Worm (Caenorhabditis elegans) whole organism, late embryonic: ENCODE results near the gene gfi-3.

Experiments used
- K02D7.2 ChIP-seq: sonication (generic microtip); optimal IDR thresholded peaks from 2 replicates; lab custom pipeline; 2017; ENCODE audit warnings: mild to moderate bottlenecking, missing genetic modification characterization, missing compliant biosample characterization
- K09A11.1 ChIP-seq: sonication (generic microtip); optimal IDR thresholded peaks from 2 replicates; lab custom pipeline; 2017; ENCODE audit warnings: antibody characterized with exemption, mild to moderate bottlenecking, missing genetic modification characterization, missing compliant biosample characterization; ENCODE audit not compliant: insufficient read depth
- T23F11.4 ChIP-seq: fragments of 200-800 bp; sonication (Bioruptor generic); optimal IDR thresholded peaks from 2 replicates; lab custom pipeline; 2018; ENCODE audit warnings: mild to moderate bottlenecking, missing genetic modification characterization, missing compliant biosample characterization
- ceh-24 ChIP-seq: sonication (generic microtip); optimal IDR thresholded peaks from 2 replicates; lab custom pipeline; 2016; ENCODE audit warnings: mild to moderate bottlenecking, missing genetic modification characterization, missing compliant biosample characterization
- ceh-31 ChIP-seq: sonication (generic microtip); optimal IDR thresholded peaks from 2 replicates; lab custom pipeline; 2016; ENCODE audit warnings: missing genetic modification characterization, missing compliant biosample characterization
- ceh-45 ChIP-seq: fragments of 200-800 bp; sonication (Bioruptor generic); IDR thresholded peaks from 2 replicates; pipeline ENCODE4 v1.3.6; 2022; ENCODE audit warnings: missing genetic modification reagents, missing genetic modification characterization, missing compliant biosample characterization
- ceh-48 ChIP-seq: sonication (generic microtip); optimal IDR thresholded peaks from 2 replicates; lab custom pipeline; 2016; ENCODE audit warnings: missing genetic modification characterization, inconsistent platforms, missing compliant biosample characterization
- ceh-6 ChIP-seq: fragments of 200-800 bp; sonication (Bioruptor generic); optimal IDR thresholded peaks from 2 replicates; lab custom pipeline; 2018; ENCODE audit warnings: mild to moderate bottlenecking, missing genetic modification characterization, missing compliant biosample characterization
- ceh-9 ChIP-seq: sonication (generic microtip); optimal IDR thresholded peaks from 2 replicates; lab custom pipeline; 2016; ENCODE audit warnings: mild to moderate bottlenecking, missing genetic modification characterization, inconsistent platforms, missing compliant biosample characterization
- dmd-4 ChIP-seq: sonication (generic microtip); optimal IDR thresholded peaks from 2 replicates; lab custom pipeline; 2016; ENCODE audit warnings: borderline replicate concordance, missing genetic modification characterization, missing compliant biosample characterization
- dve-1 ChIP-seq: sonication (generic microtip); optimal IDR thresholded peaks from 2 replicates; lab custom pipeline; 2017; ENCODE audit warnings: antibody characterized with exemption, mild to moderate bottlenecking, missing genetic modification characterization, missing compliant biosample characterization
- elt-4 ChIP-seq: sonication (generic microtip); optimal IDR thresholded peaks from 2 replicates; lab custom pipeline; 2016; ENCODE audit warnings: missing genetic modification characterization, missing compliant biosample characterization
- eyg-1 ChIP-seq: sonication (generic microtip); optimal IDR thresholded peaks from 2 replicates; lab custom pipeline; 2016; ENCODE audit warnings: missing genotype, missing genetic modification characterization, missing compliant biosample characterization
- fax-1 ChIP-seq: sonication (generic microtip); optimal IDR thresholded peaks from 2 replicates; lab custom pipeline; 2016; ENCODE audit warnings: missing genotype, missing genetic modification characterization, missing compliant biosample characterization
- gmeb-2 ChIP-seq: sonication (generic microtip); optimal IDR thresholded peaks from 2 replicates; lab custom pipeline; 2016; ENCODE audit warnings: missing genetic modification characterization, inconsistent platforms, missing compliant biosample characterization
- hlh-15 ChIP-seq: sonication (generic microtip); optimal IDR thresholded peaks from 2 replicates; lab custom pipeline; 2016; ENCODE audit warnings: missing genetic modification characterization, missing compliant biosample characterization
- hlh-30 ChIP-seq: sonication (generic microtip); optimal IDR thresholded peaks from 2 replicates; lab custom pipeline; 2017; ENCODE audit warnings: antibody characterized with exemption, missing genetic modification characterization, missing compliant biosample characterization; ENCODE audit not compliant: insufficient read depth
- hlh-6 ChIP-seq: sonication (generic microtip); optimal IDR thresholded peaks from 2 replicates; lab custom pipeline; 2016; ENCODE audit warnings: missing genotype, missing genetic modification characterization, missing compliant biosample characterization
- hlh-8 ChIP-seq: sonication (generic microtip); optimal IDR thresholded peaks from 2 replicates; lab custom pipeline; 2016; ENCODE audit warnings: missing genotype, missing genetic modification characterization, missing compliant biosample characterization
- lim-6 ChIP-seq: sonication (generic microtip); optimal IDR thresholded peaks from 2 replicates; lab custom pipeline; 2016; ENCODE audit warnings: missing genetic modification characterization, missing compliant biosample characterization
- madf-2 ChIP-seq: sonication (generic microtip); optimal IDR thresholded peaks from 2 replicates; lab custom pipeline; 2017; ENCODE audit warnings: missing genetic modification characterization, missing compliant biosample characterization
- mec-3 ChIP-seq: sonication (generic microtip); optimal IDR thresholded peaks from 2 replicates; lab custom pipeline; 2016; ENCODE audit warnings: borderline replicate concordance, missing genetic modification characterization, missing compliant biosample characterization
- nfya-1 ChIP-seq: sonication (generic microtip); optimal IDR thresholded peaks from 2 replicates; lab custom pipeline; 2017; ENCODE audit warnings: missing genetic modification characterization, mild to moderate bottlenecking, missing compliant biosample characterization, antibody characterized with exemption, moderate library complexity
- nhr-232 ChIP-seq: sonication (generic microtip); optimal IDR thresholded peaks from 2 replicates; lab custom pipeline; 2016; ENCODE audit warnings: missing genetic modification characterization, missing compliant biosample characterization
- npax-4 ChIP-seq: sonication (generic microtip); optimal IDR thresholded peaks from 2 replicates; lab custom pipeline; 2016; ENCODE audit warnings: missing genetic modification characterization, missing compliant biosample characterization
- odd-2 ChIP-seq: sonication (generic microtip); optimal IDR thresholded peaks from 2 replicates; lab custom pipeline; 2017; ENCODE audit warnings: antibody characterized with exemption, mild to moderate bottlenecking, missing genetic modification characterization, missing compliant biosample characterization
- pat-9 ChIP-seq: fragments of 200-800 bp; sonication (Bioruptor generic); optimal IDR thresholded peaks from 2 replicates; lab custom pipeline; 2018; ENCODE audit warnings: mild to moderate bottlenecking, missing genetic modification characterization, moderate library complexity, missing compliant biosample characterization
- pros-1 ChIP-seq: fragments of 150-350 bp; optimal IDR thresholded peaks from 2 replicates; lab custom pipeline; 2014; ENCODE audit warnings: missing biosample characterization, missing genetic modification reagents, missing genetic modification characterization
- ref-2 ChIP-seq: sonication (generic microtip); optimal IDR thresholded peaks from 2 replicates; lab custom pipeline; 2016; ENCODE audit warnings: missing genetic modification characterization, missing compliant biosample characterization
- rnt-1 ChIP-seq: sonication (generic microtip); optimal IDR thresholded peaks from 2 replicates; lab custom pipeline; 2016; ENCODE audit warnings: missing genetic modification characterization, missing compliant biosample characterization
- sdc-2 ChIP-seq: sonication (generic microtip); optimal IDR thresholded peaks from 2 replicates; lab custom pipeline; 2016; ENCODE audit warnings: missing genotype, missing genetic modification characterization, missing compliant biosample characterization
- syd-9 ChIP-seq: sonication (generic microtip); optimal IDR thresholded peaks from 2 replicates; lab custom pipeline; 2016; ENCODE audit warnings: mild to moderate bottlenecking, missing genetic modification characterization, moderate library complexity, missing compliant biosample characterization
- unc-3 ChIP-seq, 2 experiments: fragments of 200-800 bp in 1 of 2; sonication (Bioruptor generic) in 1 of 2; sonication (generic microtip) in 1 of 2; conservative IDR thresholded peaks in 1 of 2; optimal IDR thresholded peaks in 1 of 2; 2 replicates each; pipeline versions ENCODE4 v1.3.6 to Lab custom; 2016 to 2022; ENCODE audit warnings: missing compliant biosample characterization in 2 of 2, missing genetic modification characterization in 2 of 2, missing genetic modification reagents in 1 of 2
- unc-86 ChIP-seq: sonication (generic microtip); optimal IDR thresholded peaks from 2 replicates; lab custom pipeline; 2016; ENCODE audit warnings: missing genetic modification characterization, missing compliant biosample characterization
- zip-5 ChIP-seq: sonication (generic microtip); optimal IDR thresholded peaks from 2 replicates; lab custom pipeline; 2016; ENCODE audit warnings: missing genetic modification characterization, missing compliant biosample characterization
- ztf-16 ChIP-seq: sonication (generic microtip); optimal IDR thresholded peaks from 2 replicates; lab custom pipeline; 2017; ENCODE audit warnings: missing genetic modification characterization, missing compliant biosample characterization

The gfi-3 gene

ce11 chrX:14435648-14436155 lies 44.7 kb upstream of the gfi-3 start:
- no peak for TF ChIP-seq rnt-1 (tag; lab: Kevin White, UChicago)
- no peak for TF ChIP-seq gmeb-2
- TF ChIP-seq hlh-30 (tag; lab: Kevin White, UChicago): no peak
- no peak for TF ChIP-seq syd-9 (tag; lab: Kevin White, UChicago)
- no peak for TF ChIP-seq hlh-8
- TF ChIP-seq ceh-31 (tag; lab: Kevin White, UChicago): no peak
- no peak for TF ChIP-seq ceh-6

- no peak for TF ChIP-seq K02D7.2 (tag; lab: Kevin White, UChicago)
- no peak for TF ChIP-seq mec-3 (tag; lab: Kevin White, UChicago)
- no peak for TF ChIP-seq unc-3 (GFP tag; conservative IDR thresholded peaks at IDR 0.05; lab: Robert Waterston, UW)
- no peak for TF ChIP-seq unc-3 (tag; optimal IDR thresholded peaks at IDR 0.05; lab: Kevin White, UChicago)
- TF ChIP-seq ref-2 (tag; lab: Kevin White, UChicago): no peak
- no peak for TF ChIP-seq pros-1 (tag; lab: Kevin White, UChicago)
- no peak for TF ChIP-seq odd-2 (tag; lab: Kevin White, UChicago)
- no peak for TF ChIP-seq elt-4 (tag; lab: Kevin White, UChicago)
- TF ChIP-seq sdc-2 (tag; lab: Kevin White, UChicago): no peak
- TF ChIP-seq hlh-6 (tag; lab: Kevin White, UChicago): no peak
- TF ChIP-seq eyg-1: no peak
- no peak for TF ChIP-seq ceh-24
- TF ChIP-seq nfya-1: no peak
- no peak for TF ChIP-seq lim-6 (tag; lab: Kevin White, UChicago)
- TF ChIP-seq ceh-48 (tag; lab: Kevin White, UChicago): no peak
- TF ChIP-seq madf-2 (tag; lab: Kevin White, UChicago): no peak
- no peak for TF ChIP-seq gmeb-2
- TF ChIP-seq hlh-15 (tag; lab: Kevin White, UChicago): no peak
These were observed 38.1 kb upstream of the gfi-3 start, which contains the start of gene F23D12.3 for ce11 chrX:14442321-14442720. TSS of gene F23D12.3 (plus strand) at chrX:14442621.

ce11 chrX:14444701-14445100 lies 35.7 kb upstream of the gfi-3 start, which contains the start of gene F23D12.4:
TSS of gene F23D12.4 (plus strand) at chrX:14445001.
- TF ChIP-seq unc-86 (tag; lab: Kevin White, UChicago) (no peak), rnt-1 (tag; lab: Kevin White, UChicago) (no peak), K09A11.1 (tag; lab: Kevin White, UChicago) (no peak), ztf-16 (tag; lab: Kevin White, UChicago) (no peak)

ce11 chrX:14447498-14447897 lies 32.9 kb upstream of the gfi-3 start:
- TF ChIP-seq fax-1 (tag; lab: Kevin White, UChicago): no peak
- no peak for TF ChIP-seq dmd-4 (tag; lab: Kevin White, UChicago)
- no peak for TF ChIP-seq npax-4 (tag; lab: Kevin White, UChicago)
- TF ChIP-seq ceh-6: no peak
- TF ChIP-seq ceh-24: no peak
- TF ChIP-seq ceh-9: no peak
- no peak for TF ChIP-seq pat-9
- TF ChIP-seq T23F11.4 (GFP tag; lab: Kevin White, UChicago): no peak
- no peak for TF ChIP-seq zip-5
- TF ChIP-seq ceh-45 (GFP tag; lab: Robert Waterston, UW): no peak
- no peak for TF ChIP-seq dve-1 (tag; lab: Kevin White, UChicago)
- TF ChIP-seq nhr-232: no peak
